Fruit fly (Drosophila melanogaster) whole organism, embryonic: ENCODE data around the gene CG15186.

Experiments used
- Aef1 ChIP-seq: fragments of 200-800 bp; sonication (Bioruptor generic); IDR thresholded peaks from 3 replicates; pipeline ENCODE4 v1.3.6; 2022; ENCODE audit warnings: missing biosample characterization, missing genetic modification characterization
- Atf-2 ChIP-seq: fragments of 200-800 bp; sonication (Bioruptor generic); optimal IDR thresholded peaks from 2 replicates; lab custom pipeline; 2016; ENCODE audit warnings: missing biosample characterization, missing genetic modification characterization
- Atf6 ChIP-seq: fragments of 200-800 bp; sonication (Bioruptor generic); IDR thresholded peaks from 2 replicates; pipeline ENCODE4 v1.3.6; 2022; ENCODE audit warnings: missing biosample characterization, missing genetic modification characterization
- CG10431 ChIP-seq: fragments of 200-800 bp; sonication (Bioruptor generic); optimal IDR thresholded peaks from 3 replicates; lab custom pipeline; 2018; ENCODE audit warnings: missing biosample characterization, mild to moderate bottlenecking, missing genetic modification characterization
- CG11247 ChIP-seq: fragments of 200-800 bp; sonication (Bioruptor generic); IDR thresholded peaks from 2 replicates; pipeline ENCODE4 v1.3.6; 2022; ENCODE audit warnings: missing biosample characterization, missing genetic modification characterization
- CG12219 ChIP-seq: fragments of 200-800 bp; sonication (Bioruptor generic); optimal IDR thresholded peaks from 3 replicates; lab custom pipeline; 2018; ENCODE audit warnings: missing biosample characterization, mild to moderate bottlenecking, missing genetic modification characterization
- CG13624 ChIP-seq: fragments of 200-800 bp; sonication (Bioruptor generic); optimal IDR thresholded peaks from 2 replicates; lab custom pipeline; 2016; ENCODE audit warnings: missing biosample characterization, missing genetic modification characterization
- CG15269 ChIP-seq: fragments of 200-800 bp; sonication (Bioruptor generic); optimal IDR thresholded peaks from 2 replicates; lab custom pipeline; 2018; ENCODE audit warnings: missing biosample characterization, mild to moderate bottlenecking, missing genetic modification characterization, moderate library complexity
- CG1603 ChIP-seq: fragments of 200-800 bp; sonication (Bioruptor generic); optimal IDR thresholded peaks from 2 replicates; lab custom pipeline; 2019; ENCODE audit warnings: missing biosample characterization, mild to moderate bottlenecking, missing genetic modification characterization, moderate library complexity
- CG2202 ChIP-seq: fragments of 200-800 bp; sonication (Bioruptor generic); optimal IDR thresholded peaks from 2 replicates; lab custom pipeline; 2018; ENCODE audit warnings: missing biosample characterization, mild to moderate bottlenecking, missing genetic modification characterization
- CG30403 ChIP-seq: fragments of 200-800 bp; sonication (Bioruptor generic); optimal IDR thresholded peaks from 3 replicates; lab custom pipeline; 2016; ENCODE audit warnings: missing biosample characterization, missing genetic modification characterization
- CG31441 ChIP-seq: fragments of 200-800 bp; sonication (Bioruptor generic); IDR thresholded peaks from 2 replicates; pipeline ENCODE4 v1.3.6; 2022; ENCODE audit warnings: missing biosample characterization, missing genetic modification characterization
- CG3281 ChIP-seq: fragments of 200-800 bp; sonication (Bioruptor generic); optimal IDR thresholded peaks from 3 replicates; lab custom pipeline; 2017; ENCODE audit warnings: missing biosample characterization, mild to moderate bottlenecking, missing genetic modification characterization
- CG43689 ChIP-seq: fragments of 200-800 bp; sonication (Bioruptor generic); IDR thresholded peaks from 2 replicates; pipeline ENCODE4 v1.3.6; 2022; ENCODE audit warnings: missing biosample characterization, missing genetic modification characterization
- CG4707 ChIP-seq: fragments of 200-800 bp; sonication (Bioruptor generic); optimal IDR thresholded peaks from 2 replicates; lab custom pipeline; 2018; ENCODE audit warnings: missing biosample characterization, mild to moderate bottlenecking, missing genetic modification characterization, moderate library complexity
- CG7372 ChIP-seq: fragments of 200-800 bp; sonication (Bioruptor generic); IDR thresholded peaks from 2 replicates; pipeline ENCODE4 v1.3.6; 2022; ENCODE audit warnings: missing biosample characterization, missing genetic modification characterization
- CG8388 ChIP-seq: fragments of 200-800 bp; sonication (Bioruptor generic); optimal IDR thresholded peaks from 2 replicates; lab custom pipeline; 2019; ENCODE audit warnings: missing biosample characterization, mild to moderate bottlenecking, missing genetic modification characterization, moderate library complexity
- CG9609 ChIP-seq: fragments of 200-800 bp; sonication (Bioruptor generic); optimal IDR thresholded peaks from 3 replicates; lab custom pipeline; 2016; ENCODE audit warnings: missing biosample characterization, missing genetic modification characterization
- CG9817 ChIP-seq: fragments of 200-800 bp; sonication (Bioruptor generic); optimal IDR thresholded peaks from 2 replicates; lab custom pipeline; 2018; ENCODE audit warnings: missing biosample characterization, mild to moderate bottlenecking, missing genetic modification characterization, moderate library complexity
- CG9932 ChIP-seq: fragments of 200-800 bp; sonication (Bioruptor generic); IDR thresholded peaks from 2 replicates; pipeline ENCODE4 v1.3.6; 2022; ENCODE audit warnings: missing biosample characterization, missing genetic modification characterization
- Dip3 ChIP-seq: fragments of 200-800 bp; sonication (Bioruptor generic); optimal IDR thresholded peaks from 3 replicates; lab custom pipeline; 2016; ENCODE audit warnings: missing biosample characterization, missing genetic modification characterization
- Eip74EF ChIP-seq, 2 experiments: fragments of 200-800 bp in 1 of 2; fragments of >200 bp in 1 of 2; sonication (Bioruptor generic) in 1 of 2; optimal IDR thresholded peaks; 2 replicates each; lab custom pipeline; 2017 to 2019; ENCODE audit warnings: missing biosample characterization in 2 of 2, missing genetic modification characterization in 2 of 2, mild to moderate bottlenecking in 1 of 2, moderate library complexity in 1 of 2
- Ets65A ChIP-seq: fragments of 200-800 bp; sonication (Bioruptor generic); peaks from one replicate; lab custom pipeline; 2016; ENCODE audit warnings: missing biosample characterization, missing genetic modification characterization
- Hmr ChIP-seq: fragments of 200-800 bp; sonication (Bioruptor generic); optimal IDR thresholded peaks from 3 replicates; lab custom pipeline; 2017; ENCODE audit warnings: mild to moderate bottlenecking, missing biosample characterization, missing genetic modification reagents, missing genetic modification characterization
- Sox102F ChIP-seq: fragments of 200-800 bp; sonication (Bioruptor generic); optimal IDR thresholded peaks from 2 replicates; lab custom pipeline; 2018; ENCODE audit warnings: missing biosample characterization, mild to moderate bottlenecking, missing genetic modification characterization, moderate library complexity
- Trl ChIP-seq, 3 experiments: fragments of >200 bp in 2 of 3; fragments of 200-800 bp in 1 of 3; sonication (Bioruptor generic) in 1 of 3; optimal IDR thresholded peaks; 2 replicates in 1 of 3; 3 replicates in 2 of 3; lab custom pipeline; 2016 to 2017; ENCODE audit warnings: missing biosample characterization in 1 of 3, missing genetic modification characterization in 1 of 3
- Usf ChIP-seq: fragments of 200-800 bp; sonication (Bioruptor generic); optimal IDR thresholded peaks from 2 replicates; lab custom pipeline; 2017; ENCODE audit warnings: missing genotype, missing biosample characterization, missing genetic modification characterization
- Vsx1 ChIP-seq: fragments of 200-800 bp; sonication (Bioruptor generic); optimal IDR thresholded peaks from 2 replicates; lab custom pipeline; 2017; ENCODE audit warnings: missing biosample characterization, mild to moderate bottlenecking, missing genetic modification characterization, missing genetic modification reagents
- Xbp1 ChIP-seq: fragments of 200-800 bp; sonication (Bioruptor generic); optimal IDR thresholded peaks from 3 replicates; lab custom pipeline; 2016; ENCODE audit warnings: missing biosample characterization, mild to moderate bottlenecking, missing genetic modification characterization
- ap ChIP-seq: fragments of 200-800 bp; sonication (Bioruptor generic); IDR thresholded peaks from 2 replicates; pipeline ENCODE4 v1.3.6; 2022; ENCODE audit warnings: missing biosample characterization, missing genetic modification characterization
- bab2 ChIP-seq: fragments of 200-800 bp; sonication (Bioruptor generic); optimal IDR thresholded peaks from 2 replicates; lab custom pipeline; 2016; ENCODE audit warnings: missing biosample characterization, missing genetic modification characterization
- chn ChIP-seq: fragments of 200-800 bp; sonication (Bioruptor generic); optimal IDR thresholded peaks from 2 replicates; lab custom pipeline; 2016; ENCODE audit warnings: missing biosample characterization, missing genetic modification characterization
- disco-r ChIP-seq: fragments of 200-800 bp; sonication (Bioruptor generic); optimal IDR thresholded peaks from 2 replicates; lab custom pipeline; 2016; ENCODE audit warnings: missing biosample characterization, missing genetic modification characterization
- dmrt99B ChIP-seq: fragments of 200-800 bp; sonication (Bioruptor generic); optimal IDR thresholded peaks from 2 replicates; lab custom pipeline; 2018; ENCODE audit warnings: missing biosample characterization, mild to moderate bottlenecking, missing genetic modification characterization, moderate library complexity
- en ChIP-seq: fragments of 200-800 bp; sonication (Bioruptor generic); optimal IDR thresholded peaks from 2 replicates; lab custom pipeline; 2016; ENCODE audit warnings: missing biosample characterization, missing genetic modification characterization
- ewg ChIP-seq: fragments of 200-800 bp; sonication (Bioruptor generic); optimal IDR thresholded peaks from 3 replicates; lab custom pipeline; 2017; ENCODE audit warnings: mild to moderate bottlenecking, missing biosample characterization, missing genetic modification reagents, missing genetic modification characterization
- grau ChIP-seq: fragments of 200-800 bp; optimal IDR thresholded peaks from 3 replicates; lab custom pipeline; 2019; ENCODE audit warnings: missing biosample characterization, mild to moderate bottlenecking, missing genetic modification characterization, moderate library complexity
- gsb ChIP-seq: fragments of 200-800 bp; sonication (Bioruptor generic); IDR thresholded peaks from 2 replicates; pipeline ENCODE4 v1.3.6; 2022; ENCODE audit warnings: missing biosample characterization, missing genetic modification characterization
- gsb-n ChIP-seq: fragments of 200-800 bp; sonication (Bioruptor generic); optimal IDR thresholded peaks from 3 replicates; lab custom pipeline; 2018; ENCODE audit warnings: missing biosample characterization, mild to moderate bottlenecking, missing genetic modification characterization
- ind ChIP-seq: fragments of 200-800 bp; sonication (Bioruptor generic); optimal IDR thresholded peaks from 3 replicates; lab custom pipeline; 2016; ENCODE audit warnings: missing biosample characterization, missing genetic modification characterization
- jigr1 ChIP-seq: fragments of 200-800 bp; sonication (Bioruptor generic); IDR thresholded peaks from 3 replicates; pipeline ENCODE4 v1.3.6; 2022; ENCODE audit warnings: missing biosample characterization, missing genetic modification characterization
- jing ChIP-seq: fragments of 200-800 bp; sonication (Bioruptor generic); optimal IDR thresholded peaks from 2 replicates; lab custom pipeline; 2018; ENCODE audit warnings: missing biosample characterization, mild to moderate bottlenecking, missing genetic modification characterization
- kah ChIP-seq: fragments of 200-800 bp; sonication (Bioruptor generic); optimal IDR thresholded peaks from 2 replicates; lab custom pipeline; 2018; ENCODE audit warnings: missing biosample characterization, mild to moderate bottlenecking, missing genetic modification characterization
- kay ChIP-seq: fragments of 200-800 bp; sonication (Bioruptor generic); optimal IDR thresholded peaks from 2 replicates; lab custom pipeline; 2016; ENCODE audit warnings: missing biosample characterization, missing genetic modification characterization
- salm ChIP-seq: fragments of 200-800 bp; sonication (Bioruptor generic); optimal IDR thresholded peaks from 2 replicates; lab custom pipeline; 2018; ENCODE audit warnings: missing biosample characterization, mild to moderate bottlenecking, missing genetic modification characterization
- sens ChIP-seq: fragments of 200-800 bp; sonication (Bioruptor generic); peaks from one replicate; lab custom pipeline; 2016; ENCODE audit warnings: missing biosample characterization, missing genetic modification characterization
- sr ChIP-seq: fragments of 200-800 bp; sonication (Bioruptor generic); IDR thresholded peaks from 3 replicates; pipeline ENCODE4 v1.3.6; 2022; ENCODE audit warnings: missing biosample characterization, missing genetic modification characterization
- twi ChIP-seq: fragments of 200-800 bp; optimal IDR thresholded peaks from 2 replicates; lab custom pipeline; 2019; ENCODE audit warnings: missing biosample characterization, mild to moderate bottlenecking, missing genetic modification characterization, moderate library complexity
- wor ChIP-seq: fragments of 200-800 bp; sonication (Bioruptor generic); IDR thresholded peaks from 2 replicates; pipeline ENCODE4 v1.3.6; 2022; ENCODE audit warnings: missing biosample characterization, missing genetic modification characterization
- zen2 ChIP-seq: fragments of 200-800 bp; sonication (Bioruptor generic); IDR thresholded peaks from 3 replicates; pipeline ENCODE4 v1.3.6; 2022; ENCODE audit warnings: missing biosample characterization, missing genetic modification characterization; ENCODE audit not compliant: partially characterized antibody

Gene CG15186

DNA sequence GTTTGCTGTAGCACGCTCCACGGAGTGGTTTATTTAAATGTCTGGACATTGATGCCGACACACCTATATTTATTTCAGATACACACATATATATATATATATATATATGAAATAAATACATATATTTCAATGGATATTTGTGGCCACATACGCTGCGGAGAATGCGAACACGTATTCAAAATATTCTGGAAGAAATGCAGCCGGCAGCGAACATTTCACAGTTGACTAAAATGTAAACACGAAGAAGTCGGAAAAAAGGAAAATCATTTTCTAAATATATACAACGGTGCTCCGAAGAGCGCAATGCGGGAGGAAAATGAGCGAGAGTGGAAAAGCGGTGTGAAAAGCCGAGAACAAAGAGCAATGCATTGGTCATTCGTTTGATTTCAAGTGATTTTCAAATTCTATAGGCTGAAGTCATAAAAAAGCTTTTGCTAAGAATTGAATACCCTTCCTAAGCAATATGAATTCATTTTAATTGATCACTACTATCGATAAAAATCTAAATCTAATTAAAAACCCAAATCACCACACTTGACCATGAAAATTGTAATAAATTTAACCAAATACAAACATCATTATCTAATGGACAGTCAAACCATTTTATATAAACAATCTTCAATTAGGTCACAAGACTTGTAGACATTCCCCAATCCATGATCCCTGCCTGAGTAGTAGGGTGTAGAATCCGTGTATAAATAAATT is 10.3 kb upstream of the CG15186 start (continued):
- TF ChIP-seq Trl (optimal IDR thresholded peaks at IDR 0.05; lab: Kevin White, UChicago): peak; percentile 18 to 36
- TF ChIP-seq Trl (GFP tag; optimal IDR thresholded peaks at IDR 0.05; lab: Kevin White, UChicago): peak; percentile 21
- peak; percentile 64 for TF ChIP-seq CG30403 (GFP tag; lab: Kevin White, UChicago)
- peak; percentile 52 for TF ChIP-seq dmrt99B (tag; lab: Kevin White, UChicago)
- peak; percentile 52 for TF ChIP-seq twi (tag; lab: Kevin White, UChicago)
- peak; percentile 69 for TF ChIP-seq CG8388 (GFP tag; lab: Kevin White, UChicago)
- TF ChIP-seq gsb: no peak
- no peak for TF ChIP-seq sr
- TF ChIP-seq salm (tag; lab: Kevin White, UChicago): peak; percentile 49
- TF ChIP-seq Hmr (GFP tag; lab: Kevin White, UChicago): peak; percentile 34
- TF ChIP-seq Ets65A (GFP tag; lab: Kevin White, UChicago): peak; percentile 69
- TF ChIP-seq CG12219 (GFP tag; lab: Kevin White, UChicago): peak; percentile 67
- TF ChIP-seq bab2 (GFP tag; lab: Kevin White, UChicago): peak; percentile 43
- peak; percentile 48 for TF ChIP-seq ewg (GFP tag; lab: Kevin White, UChicago)
- no peak for TF ChIP-seq Usf (GFP tag; lab: Kevin White, UChicago)
- TF ChIP-seq CG43689 (GFP tag; lab: Robert Waterston, UW): no peak
- TF ChIP-seq Atf6 (GFP tag; lab: Robert Waterston, UW): peak; percentile 42; the same call in 1 of the 2 replicates
- TF ChIP-seq Vsx1: no peak
- TF ChIP-seq Aef1 (GFP tag; lab: Robert Waterston, UW): no peak
- peak; percentile 49 for TF ChIP-seq gsb-n (tag; lab: Kevin White, UChicago)
- no peak for TF ChIP-seq chn (GFP tag; lab: Kevin White, UChicago)
- TF ChIP-seq CG9609: no peak
- TF ChIP-seq Sox102F: peak; percentile 81
- peak; percentile 10 for TF ChIP-seq disco-r (GFP tag; lab: Kevin White, UChicago)
- peak; percentile 4 for TF ChIP-seq jing (GFP tag; lab: Kevin White, UChicago)
- TF ChIP-seq CG15269: peak; percentile 67
- TF ChIP-seq CG7372 (GFP tag; lab: Robert Waterston, UW): no peak
- TF ChIP-seq Atf-2 (GFP tag; lab: Kevin White, UChicago): peak; percentile 9
- TF ChIP-seq grau (tag; lab: Kevin White, UChicago): peak; percentile 82
- no peak for TF ChIP-seq CG11247 (GFP tag; lab: Robert Waterston, UW)
- peak; percentile 7 for TF ChIP-seq kay
- peak; percentile 54 for TF ChIP-seq CG1603 (tag; lab: Kevin White, UChicago)
- peak; percentile 51 for TF ChIP-seq CG9817 (tag; lab: Kevin White, UChicago)
- peak; percentile 44 for TF ChIP-seq CG13624 (GFP tag; lab: Kevin White, UChicago)
- peak; percentile 8 for TF ChIP-seq en (GFP tag; lab: Kevin White, UChicago)
- no peak for TF ChIP-seq zen2
- TF ChIP-seq CG10431: peak; percentile 36
- TF ChIP-seq CG9932 (GFP tag; lab: Robert Waterston, UW): no peak
- peak; percentile 56 for TF ChIP-seq Xbp1
- no peak for TF ChIP-seq CG3281 (GFP tag; lab: Kevin White, UChicago)
- TF ChIP-seq ind (GFP tag; lab: Kevin White, UChicago): peak; percentile 29
- TF ChIP-seq CG2202 (tag; lab: Kevin White, UChicago): peak; percentile 44
- TF ChIP-seq CG4707 (GFP tag; lab: Kevin White, UChicago): peak; percentile 38
- no peak for TF ChIP-seq Dip3
- TF ChIP-seq sens (GFP tag; lab: Kevin White, UChicago): peak; percentile 87
- no peak for TF ChIP-seq kah (GFP tag; lab: Kevin White, UChicago)
- TF ChIP-seq wor (GFP tag; lab: Robert Waterston, UW): peak; percentile 50; the same call in 1 of the 2 replicates
- TF ChIP-seq Eip74EF (GFP tag; optimal IDR thresholded peaks at IDR 0.05; lab: Kevin White, UChicago): peak in 1 of 2 experiments; percentile 85
- peak; percentile 22; the same call in 1 of the 2 replicates for TF ChIP-seq CG31441 (GFP tag; lab: Robert Waterston, UW)
- no peak for TF ChIP-seq ap (GFP tag; lab: Robert Waterston, UW)
- TF ChIP-seq jigr1 (GFP tag; lab: Robert Waterston, UW): no peak
